Fruit fly (Drosophila melanogaster) whole organism, embryonic: ENCODE data around the gene Acp32CD.

ENCODE experiments used
- CG11695 ChIP-seq: fragments of 200-800 bp; sonication (Bioruptor generic); IDR thresholded peaks from 3 replicates; pipeline ENCODE4 v1.3.6; 2022; ENCODE audit warnings: missing biosample characterization, missing genetic modification characterization
- CG12391 ChIP-seq: fragments of 200-800 bp; sonication (Bioruptor generic); optimal IDR thresholded peaks from 3 replicates; lab custom pipeline; 2018; ENCODE audit warnings: missing biosample characterization, mild to moderate bottlenecking, missing genetic modification characterization, moderate library complexity
- CG12942 ChIP-seq: fragments of 200-800 bp; sonication (Bioruptor generic); optimal IDR thresholded peaks from 3 replicates; lab custom pipeline; 2016; ENCODE audit warnings: missing biosample characterization, missing genetic modification characterization
- CG14014 ChIP-seq: fragments of 200-800 bp; sonication (Bioruptor generic); IDR thresholded peaks from 2 replicates; pipeline ENCODE4 v1.3.6; 2022; ENCODE audit warnings: missing biosample characterization, missing genetic modification characterization
- CG14860 ChIP-seq: fragments of 200-800 bp; sonication (Bioruptor generic); IDR thresholded peaks from 3 replicates; pipeline ENCODE4 v1.3.6; 2022; ENCODE audit warnings: missing biosample characterization, missing genetic modification characterization; ENCODE audit not compliant: partially characterized antibody
- CG2120 ChIP-seq: fragments of 200-800 bp; sonication (Bioruptor generic); optimal IDR thresholded peaks from 3 replicates; lab custom pipeline; 2016; ENCODE audit warnings: missing biosample characterization, missing genetic modification characterization
- CG2202 ChIP-seq: fragments of 200-800 bp; sonication (Bioruptor generic); optimal IDR thresholded peaks from 2 replicates; lab custom pipeline; 2018; ENCODE audit warnings: missing biosample characterization, mild to moderate bottlenecking, missing genetic modification characterization
- CG2712 ChIP-seq: fragments of 200-800 bp; optimal IDR thresholded peaks from 3 replicates; lab custom pipeline; 2019; ENCODE audit warnings: missing biosample characterization, mild to moderate bottlenecking, missing genetic modification characterization, moderate library complexity
- CG2875 ChIP-seq: fragments of 200-800 bp; sonication (Bioruptor generic); optimal IDR thresholded peaks from 2 replicates; lab custom pipeline; 2017; ENCODE audit warnings: missing biosample characterization, mild to moderate bottlenecking, missing genetic modification characterization, missing genetic modification reagents
- CG2889 ChIP-seq: fragments of 200-800 bp; sonication (Bioruptor generic); IDR thresholded peaks from 3 replicates; pipeline ENCODE4 v1.3.6; 2022; ENCODE audit warnings: missing biosample characterization, missing genetic modification characterization
- CG32532 ChIP-seq: fragments of 200-800 bp; sonication (Bioruptor generic); IDR thresholded peaks from 2 replicates; pipeline ENCODE4 v1.3.6; 2022; ENCODE audit warnings: missing biosample characterization, missing genetic modification characterization
- CG3726 ChIP-seq: fragments of 200-800 bp; sonication (Bioruptor generic); IDR thresholded peaks from 3 replicates; pipeline ENCODE4, ENCODE4 v1.3.6; 2022; ENCODE audit warnings: missing biosample characterization, missing genetic modification characterization
- CG3838 ChIP-seq: fragments of 200-800 bp; sonication (Bioruptor generic); optimal IDR thresholded peaks from 3 replicates; lab custom pipeline; 2016; ENCODE audit warnings: missing biosample characterization, missing genetic modification characterization
- CG6791 ChIP-seq: fragments of 200-800 bp; sonication (Bioruptor generic); IDR thresholded peaks from 3 replicates; pipeline ENCODE4 v1.3.6; 2022; ENCODE audit warnings: missing biosample characterization, missing genetic modification characterization; ENCODE audit not compliant: partially characterized antibody
- CG6813 ChIP-seq: fragments of 200-800 bp; sonication (Bioruptor generic); optimal IDR thresholded peaks from 2 replicates; lab custom pipeline; 2017; ENCODE audit warnings: missing biosample characterization, missing genetic modification characterization, mild to moderate bottlenecking, moderate library complexity, missing genetic modification reagents
- CG7745 ChIP-seq: fragments of 200-800 bp; sonication (Bioruptor generic); optimal IDR thresholded peaks from 2 replicates; lab custom pipeline; 2018; ENCODE audit warnings: missing biosample characterization, mild to moderate bottlenecking, missing genetic modification characterization, moderate library complexity
- CG8281 ChIP-seq: fragments of 200-800 bp; sonication (Bioruptor generic); optimal IDR thresholded peaks from 2 replicates; lab custom pipeline; 2018; ENCODE audit warnings: missing biosample characterization, mild to moderate bottlenecking, missing genetic modification characterization, moderate library complexity
- CG8765 ChIP-seq: fragments of 200-800 bp; sonication (Bioruptor generic); IDR thresholded peaks from 2 replicates; pipeline ENCODE4 v1.3.6; 2022; ENCODE audit warnings: missing biosample characterization, missing genetic modification characterization
- CG9932 ChIP-seq: fragments of 200-800 bp; sonication (Bioruptor generic); IDR thresholded peaks from 2 replicates; pipeline ENCODE4 v1.3.6; 2022; ENCODE audit warnings: missing biosample characterization, missing genetic modification characterization
- CrebB ChIP-seq: fragments of 200-800 bp; sonication (Bioruptor generic); optimal IDR thresholded peaks from 3 replicates; lab custom pipeline; 2018; ENCODE audit warnings: missing biosample characterization, mild to moderate bottlenecking, missing genetic modification characterization
- Dad ChIP-seq: fragments of 200-800 bp; sonication (Bioruptor generic); optimal IDR thresholded peaks from 3 replicates; lab custom pipeline; 2016; ENCODE audit warnings: missing biosample characterization, missing genetic modification characterization
- Dbx ChIP-seq: fragments of 200-800 bp; sonication (Bioruptor generic); IDR thresholded peaks from 3 replicates; pipeline ENCODE4 v1.3.6; 2022; ENCODE audit warnings: missing biosample characterization, missing genetic modification characterization
- Dfd ChIP-seq, 2 experiments: fragments of >200 bp; optimal IDR thresholded peaks; 2 replicates each; lab custom pipeline; 2017; ENCODE audit warnings: missing biosample characterization in 2 of 2, missing genetic modification characterization in 2 of 2
- Elba2 ChIP-seq: fragments of 200-800 bp; sonication (Bioruptor generic); optimal IDR thresholded peaks from 3 replicates; lab custom pipeline; 2016; ENCODE audit warnings: missing biosample characterization, missing genetic modification characterization
- Hand ChIP-seq: fragments of 200-800 bp; sonication (Bioruptor generic); optimal IDR thresholded peaks from 2 replicates; lab custom pipeline; 2017; ENCODE audit warnings: mild to moderate bottlenecking, missing biosample characterization, missing genetic modification reagents, missing genetic modification characterization
- Hr78 ChIP-seq, 2 experiments: fragments of 200-800 bp in 1 of 2; fragments of >200 bp in 1 of 2; sonication (Bioruptor generic) in 1 of 2; optimal IDR thresholded peaks; 2 replicates each; lab custom pipeline; 2017 to 2019; ENCODE audit warnings: missing biosample characterization in 2 of 2, missing genetic modification characterization in 2 of 2, mild to moderate bottlenecking in 1 of 2, moderate library complexity in 1 of 2
- Med ChIP-seq: fragments of 200-800 bp; sonication (Bioruptor generic); peaks from one replicate; lab custom pipeline; 2016; ENCODE audit warnings: missing biosample characterization, missing genetic modification characterization, mild to moderate bottlenecking, inconsistent platforms, moderate library complexity
- Meics ChIP-seq: fragments of 200-800 bp; sonication (Bioruptor generic); optimal IDR thresholded peaks from 2 replicates; lab custom pipeline; 2017; ENCODE audit warnings: missing biosample characterization, mild to moderate bottlenecking, missing genetic modification characterization
- Mes4 ChIP-seq: fragments of 200-800 bp; sonication (Bioruptor generic); optimal IDR thresholded peaks from 2 replicates; lab custom pipeline; 2016; ENCODE audit warnings: missing biosample characterization, missing genetic modification characterization
- Mrtf ChIP-seq: fragments of 200-800 bp; sonication (Bioruptor generic); IDR thresholded peaks from 3 replicates; pipeline ENCODE4 v1.3.6; 2022; ENCODE audit warnings: missing biosample characterization, missing genetic modification characterization
- Neu2 ChIP-seq: fragments of 200-800 bp; sonication (Bioruptor generic); optimal IDR thresholded peaks from 3 replicates; lab custom pipeline; 2016; ENCODE audit warnings: missing biosample characterization, missing genetic modification characterization, borderline replicate concordance
- Poxn ChIP-seq: fragments of 200-800 bp; sonication (Bioruptor generic); IDR thresholded peaks from 2 replicates; pipeline ENCODE4 v1.3.6; 2022; ENCODE audit warnings: missing biosample characterization, missing genetic modification characterization
- YL-1 ChIP-seq: fragments of 200-800 bp; sonication (Bioruptor generic); optimal IDR thresholded peaks from 3 replicates; lab custom pipeline; 2017; ENCODE audit warnings: missing biosample characterization, mild to moderate bottlenecking, missing genetic modification characterization
- ems ChIP-seq: fragments of 200-800 bp; sonication (Bioruptor generic); optimal IDR thresholded peaks from 3 replicates; lab custom pipeline; 2016; ENCODE audit warnings: missing biosample characterization, missing genetic modification characterization
- fd102C ChIP-seq: fragments of 200-800 bp; sonication (Bioruptor generic); optimal IDR thresholded peaks from 2 replicates; lab custom pipeline; 2018; ENCODE audit warnings: missing biosample characterization, mild to moderate bottlenecking, missing genetic modification characterization, moderate library complexity
- fu2 ChIP-seq: fragments of 200-800 bp; sonication (Bioruptor generic); optimal IDR thresholded peaks from 2 replicates; lab custom pipeline; 2016; ENCODE audit warnings: missing biosample characterization, missing genetic modification characterization
- gfzf ChIP-seq: fragments of 200-800 bp; sonication (Bioruptor generic); optimal IDR thresholded peaks from 2 replicates; lab custom pipeline; 2016; ENCODE audit warnings: missing biosample characterization, mild to moderate bottlenecking, missing genetic modification characterization, moderate library complexity
- jing ChIP-seq: fragments of 200-800 bp; sonication (Bioruptor generic); optimal IDR thresholded peaks from 2 replicates; lab custom pipeline; 2018; ENCODE audit warnings: missing biosample characterization, mild to moderate bottlenecking, missing genetic modification characterization
- nerfin-1 ChIP-seq: fragments of 200-800 bp; sonication (Bioruptor generic); optimal IDR thresholded peaks from 3 replicates; lab custom pipeline; 2019; ENCODE audit warnings: missing biosample characterization, mild to moderate bottlenecking, missing genetic modification characterization, moderate library complexity
- pho ChIP-seq: fragments of 200-800 bp; sonication (Bioruptor generic); optimal IDR thresholded peaks from 2 replicates; lab custom pipeline; 2016; ENCODE audit warnings: missing biosample characterization, missing genetic modification characterization
- ranshi ChIP-seq: fragments of 200-800 bp; sonication (Bioruptor generic); IDR thresholded peaks from 2 replicates; pipeline ENCODE4 v1.3.6; 2022; ENCODE audit warnings: missing biosample characterization, missing genetic modification characterization
- sim ChIP-seq: fragments of 200-800 bp; sonication (Bioruptor generic); IDR thresholded peaks from 2 replicates; pipeline ENCODE4 v1.3.6; 2022; ENCODE audit warnings: missing biosample characterization, missing genetic modification characterization
- sisA ChIP-seq: fragments of 200-800 bp; sonication (Bioruptor generic); IDR thresholded peaks from 2 replicates; pipeline ENCODE4 v1.3.6; 2022; ENCODE audit warnings: missing biosample characterization, missing genetic modification characterization
- stwl ChIP-seq: fragments of 200-800 bp; sonication (Bioruptor generic); optimal IDR thresholded peaks from 3 replicates; lab custom pipeline; 2018; ENCODE audit warnings: missing biosample characterization, mild to moderate bottlenecking, missing genetic modification characterization, moderate library complexity
- sug ChIP-seq: fragments of 200-800 bp; optimal IDR thresholded peaks from 2 replicates; lab custom pipeline; 2019; ENCODE audit warnings: missing biosample characterization, mild to moderate bottlenecking, missing genetic modification characterization, moderate library complexity
- tll ChIP-seq, 2 experiments: fragments of 200-800 bp in 1 of 2; fragments of >200 bp in 1 of 2; sonication (Bioruptor generic) in 1 of 2; optimal IDR thresholded peaks; 2 replicates each; lab custom pipeline; 2017 to 2019; ENCODE audit warnings: missing biosample characterization in 2 of 2, missing genetic modification characterization in 2 of 2, mild to moderate bottlenecking in 1 of 2, moderate library complexity in 1 of 2
- vnd ChIP-seq: fragments of 200-800 bp; sonication (Bioruptor generic); IDR thresholded peaks from 3 replicates; pipeline ENCODE4 v1.3.6; 2022; ENCODE audit warnings: missing biosample characterization, missing genetic modification characterization; ENCODE audit not compliant: partially characterized antibody
- wdn ChIP-seq: fragments of 200-800 bp; sonication (Bioruptor generic); IDR thresholded peaks from 2 replicates; pipeline ENCODE4 v1.3.6; 2022; ENCODE audit warnings: missing biosample characterization, missing genetic modification characterization
- zen2 ChIP-seq: fragments of 200-800 bp; sonication (Bioruptor generic); IDR thresholded peaks from 3 replicates; pipeline ENCODE4 v1.3.6; 2022; ENCODE audit warnings: missing biosample characterization, missing genetic modification characterization; ENCODE audit not compliant: partially characterized antibody
- zfh1 ChIP-seq: fragments of 200-800 bp; sonication (Bioruptor generic); IDR thresholded peaks from 3 replicates; pipeline ENCODE4 v1.3.6; 2022; ENCODE audit warnings: missing biosample characterization, missing genetic modification characterization

Acp32CD gene

DNA sequence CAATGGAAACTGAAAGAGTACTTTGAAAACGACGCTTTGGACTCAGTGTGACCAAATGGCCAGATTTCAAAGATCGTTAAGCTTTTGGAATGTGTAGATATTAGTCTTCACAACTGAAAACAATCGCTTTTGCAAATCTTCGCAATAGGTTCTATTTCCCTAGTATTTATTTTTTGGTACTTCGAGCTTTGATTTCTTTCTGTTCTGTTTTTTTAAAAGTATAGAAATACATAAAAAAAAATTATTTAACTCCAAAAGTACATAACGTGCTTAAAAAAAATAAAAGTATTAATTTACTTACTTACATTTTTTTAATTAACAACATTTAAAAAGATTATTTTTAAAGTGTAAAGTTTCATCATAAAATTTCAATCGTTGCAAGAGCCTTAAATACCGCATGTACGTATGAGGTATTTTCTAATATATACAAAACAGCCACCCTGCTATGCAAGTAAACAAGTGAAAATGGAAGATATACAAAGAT, 28.0 kb upstream of the Acp32CD start, which contains the start of the genes piwi and CG12253 (continued):
- TF ChIP-seq gfzf (GFP tag; lab: Kevin White, UChicago) (peak; percentile 69), CG32532 (peak; percentile 54), jing (GFP tag; lab: Kevin White, UChicago) (no peak), pho (peak; percentile 64), CG8281 (no peak), CG2120 (GFP tag; lab: Kevin White, UChicago) (peak; percentile 76), CG11695 (peak; percentile 68; the same call in 2 of the 3 replicates), Dbx (GFP tag; lab: Robert Waterston, UW) (peak; percentile 69; the same call in 2 of the 3 replicates), sim (GFP tag; lab: Robert Waterston, UW) (peak; percentile 64; the same call in 1 of the 2 replicates), sug (tag; lab: Kevin White, UChicago) (peak; percentile 56), Dad (GFP tag; lab: Kevin White, UChicago) (no peak), Dfd (GFP tag; optimal IDR thresholded peaks at IDR 0.05; lab: Kevin White, UChicago) (no peak), CG2202 (tag; lab: Kevin White, UChicago) (peak; percentile 40), CG14014 (GFP tag; lab: Robert Waterston, UW) (peak; percentile 66; the same call in 1 of the 2 replicates), zen2 (no peak), vnd (GFP tag; lab: Robert Waterston, UW) (no peak), CrebB (tag; lab: Kevin White, UChicago) (peak; percentile 8), CG2875 (GFP tag; lab: Kevin White, UChicago) (peak; percentile 57), Hr78 (GFP tag; optimal IDR thresholded peaks at IDR 0.05; lab: Kevin White, UChicago) (no peak), CG9932 (peak; percentile 66), sisA (GFP tag; lab: Robert Waterston, UW) (no peak), nerfin-1 (tag; lab: Kevin White, UChicago) (no peak), YL-1 (no peak), fu2 (GFP tag; lab: Kevin White, UChicago) (peak; percentile 35), CG6791 (GFP tag; lab: Robert Waterston, UW) (no peak), CG14860 (GFP tag; lab: Robert Waterston, UW) (no peak), ems (GFP tag; lab: Kevin White, UChicago) (no peak), CG12942 (peak; percentile 70), CG6813 (GFP tag; lab: Kevin White, UChicago) (no peak), Neu2 (GFP tag; lab: Kevin White, UChicago) (no peak), CG12391 (peak; percentile 93), fd102C (GFP tag; lab: Kevin White, UChicago) (no peak), Med (GFP tag; lab: Kevin White, UChicago) (peak; percentile 58), stwl (peak; percentile 51), CG3726 (GFP tag; lab: Robert Waterston, UW) (no peak), CG2712 (tag; lab: Kevin White, UChicago) (peak; percentile 76), tll (GFP tag; optimal IDR thresholded peaks at IDR 0.05; lab: Kevin White, UChicago) (no peak), Meics (GFP tag; lab: Kevin White, UChicago) (no peak), CG7745 (tag; lab: Kevin White, UChicago) (no peak), Poxn (GFP tag; lab: Robert Waterston, UW) (peak; percentile 41; the same call in 1 of the 2 replicates), Elba2 (GFP tag; lab: Kevin White, UChicago) (no peak), CG3838 (GFP tag; lab: Kevin White, UChicago) (peak; percentile 35), Hand (GFP tag; lab: Kevin White, UChicago) (peak; percentile 25), CG2889 (GFP tag; lab: Robert Waterston, UW) (peak; percentile 69; the same call in 2 of the 3 replicates), Mes4 (GFP tag; lab: Kevin White, UChicago) (no peak), ranshi (GFP tag; lab: Robert Waterston, UW) (peak; percentile 77; the same call in 1 of the 2 replicates), CG8765 (GFP tag; lab: Robert Waterston, UW) (no peak), wdn (GFP tag; lab: Robert Waterston, UW) (peak; percentile 61; the same call in 1 of the 2 replicates), Mrtf (GFP tag; lab: Robert Waterston, UW) (no peak; the same call in 2 of the 3 replicates), zfh1 (peak; percentile 67; the same call in 2 of the 3 replicates)
